Worm (Caenorhabditis elegans) whole organism, L4/young adult: ENCODE results near the gene lron-7.

ENCODE experiments used
- W03F9.2 ChIP-seq: fragments of 150-350 bp; optimal IDR thresholded peaks from 2 replicates; lab custom pipeline; 2014; ENCODE audit warnings: missing biosample characterization, missing genetic modification characterization
- him-1 ChIP-seq: sonication (generic microtip); optimal IDR thresholded peaks from 2 replicates; lab custom pipeline; 2016; ENCODE audit warnings: missing genotype, missing genetic modification reagents, missing genetic modification characterization, missing compliant biosample characterization

DNA sequence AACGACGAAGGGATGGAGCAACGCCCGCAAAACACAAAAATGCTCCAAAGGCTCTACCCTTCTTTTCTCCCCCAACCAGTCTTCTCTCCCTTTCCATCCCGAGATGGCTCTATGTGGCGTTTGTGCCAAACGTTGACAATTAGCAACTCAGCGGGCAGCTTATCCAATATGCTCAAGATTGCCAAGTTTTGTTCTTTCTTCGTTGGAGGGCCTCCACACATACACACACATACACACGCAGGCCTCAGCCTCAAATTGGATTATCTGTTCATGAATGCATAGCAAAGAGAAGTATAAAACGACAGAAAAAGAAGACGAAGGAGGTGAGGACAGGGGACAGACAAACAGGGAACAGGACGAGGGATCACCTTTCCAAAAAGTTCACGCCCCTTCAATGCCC is 10.6 kb upstream of the lron-7 start:
- no peak for TF ChIP-seq him-1 (tag; lab: Kevin White, UChicago)
- no peak for TF ChIP-seq W03F9.2 (tag; lab: Kevin White, UChicago)
